Fruit fly (Drosophila melanogaster): ENCODE measurements around the gene Ir85a.
A peak's percentile ranks its signal among the peaks of the same experiment; 100 is the strongest.

Gene Ir85a

dm6 chr3R:8823761-8824499 lies 29.4 kb downstream of the Ir85a start, which contains the start of the genes IscU and CG8379 (continued):
- TF ChIP-seq bbx (GFP tag; IDR thresholded peaks at IDR 0.05; ENCODE audit: partially characterized antibody), result no peak
- TF ChIP-seq croc (GFP tag; conservative IDR thresholded peaks at IDR 0.05), result no peak
- no peak for TF ChIP-seq CG11247 (GFP tag; IDR thresholded peaks at IDR 0.05)
- TF ChIP-seq Bdp1 (GFP tag; optimal IDR thresholded peaks at IDR 0.05), result no peak
- TF ChIP-seq CG11085 (GFP tag; IDR thresholded peaks at IDR 0.05), result no peak
- TF ChIP-seq CG1603 (tag; optimal IDR thresholded peaks at IDR 0.05), result no peak
- peak; percentile 19 for TF ChIP-seq Hand (GFP tag; optimal IDR thresholded peaks at IDR 0.05)
- no peak for TF ChIP-seq CG1832 (GFP tag; optimal IDR thresholded peaks at IDR 0.05)
- no peak for TF ChIP-seq nmo (GFP tag; optimal IDR thresholded peaks at IDR 0.05)
- TF ChIP-seq B-H2 (GFP tag; optimal IDR thresholded peaks at IDR 0.05), result no peak
- TF ChIP-seq hb (GFP tag; IDR thresholded peaks at IDR 0.05; ENCODE audit: partially characterized antibody), result no peak
- TF ChIP-seq CG3726 (GFP tag; IDR thresholded peaks at IDR 0.05), result no peak
- TF ChIP-seq Adf1 (GFP tag; IDR thresholded peaks at IDR 0.05), result no peak
- no peak for TF ChIP-seq fd96Cb (tag; optimal IDR thresholded peaks at IDR 0.05)
- TF ChIP-seq CG8281 (tag; optimal IDR thresholded peaks at IDR 0.05), result no peak
- TF ChIP-seq CG8478 (optimal IDR thresholded peaks at IDR 0.05), result no peak
- no peak for TF ChIP-seq z (GFP tag; IDR thresholded peaks at IDR 0.05)
- TF ChIP-seq Xrp1 (GFP tag; IDR thresholded peaks at IDR 0.05), result no peak
- peak; percentile 53 for TF ChIP-seq CG17829 (tag; optimal IDR thresholded peaks at IDR 0.05)
- TF ChIP-seq Side (GFP tag; optimal IDR thresholded peaks at IDR 0.05), result no peak
- no peak for TF ChIP-seq peb (GFP tag; IDR thresholded peaks at IDR 0.05)
- no peak for TF ChIP-seq CG31388 (GFP tag; optimal IDR thresholded peaks at IDR 0.05)
- TF ChIP-seq CG8290 (GFP tag; optimal IDR thresholded peaks at IDR 0.05), result no peak
- no peak for TF ChIP-seq CG8290 (tag; optimal IDR thresholded peaks at IDR 0.05)
- no peak for TF ChIP-seq ttk (GFP tag; IDR thresholded peaks at IDR 0.05)
- no peak for TF ChIP-seq B-H1 (GFP tag; IDR thresholded peaks at IDR 0.05)
- TF ChIP-seq lbe (GFP tag; optimal IDR thresholded peaks at IDR 0.05), result peak; percentile 39
- TF ChIP-seq CG6854 (GFP tag; optimal IDR thresholded peaks at IDR 0.05), result no peak
- TF ChIP-seq Taf1 (GFP tag; IDR thresholded peaks at IDR 0.05), result no peak
- no peak for TF ChIP-seq p53 (GFP tag; optimal IDR thresholded peaks at IDR 0.05)
- TF ChIP-seq Lim3 (GFP tag; IDR thresholded peaks at IDR 0.05), result no peak
- TF ChIP-seq Ada2b (GFP tag; IDR thresholded peaks at IDR 0.05), result no peak
- TF ChIP-seq ems (GFP tag; optimal IDR thresholded peaks at IDR 0.05), result no peak
- no peak for TF ChIP-seq E2f1 (GFP tag; IDR thresholded peaks at IDR 0.05)
- TF ChIP-seq CG14710 (tag; optimal IDR thresholded peaks at IDR 0.05), result peak; percentile 75
- no peak for TF ChIP-seq twi (tag; optimal IDR thresholded peaks at IDR 0.05)
- peak; percentile 50 for TF ChIP-seq Dref (GFP tag; IDR thresholded peaks at IDR 0.05)
- TF ChIP-seq Opbp (GFP tag; IDR thresholded peaks at IDR 0.05; ENCODE audit: partially characterized antibody), result no peak
- TF ChIP-seq Drgx (GFP tag; IDR thresholded peaks at IDR 0.05), result no peak
- TF ChIP-seq nom (GFP tag; optimal IDR thresholded peaks at IDR 0.05), result no peak
- no peak for TF ChIP-seq sob (GFP tag; IDR thresholded peaks at IDR 0.05)
- no peak for TF ChIP-seq otp (GFP tag; IDR thresholded peaks at IDR 0.05)
- no peak for TF ChIP-seq NK7.1 (GFP tag; optimal IDR thresholded peaks at IDR 0.05)
- TF ChIP-seq fru (optimal IDR thresholded peaks at IDR 0.05), result no peak
- peak; percentile 6 for TF ChIP-seq CG10543 (GFP tag; optimal IDR thresholded peaks at IDR 0.05)
- no peak for TF ChIP-seq Gug (GFP tag; IDR thresholded peaks at IDR 0.05)
- no peak for TF ChIP-seq da (GFP tag; optimal IDR thresholded peaks at IDR 0.05)
- no peak for TF ChIP-seq CG17359 (tag; optimal IDR thresholded peaks at IDR 0.05)
- TF ChIP-seq bsh (GFP tag; optimal IDR thresholded peaks at IDR 0.05), result no peak
- no peak for TF ChIP-seq Nf-YB (GFP tag; optimal IDR thresholded peaks at IDR 0.05)
- TF ChIP-seq hkb (optimal IDR thresholded peaks at IDR 0.05), result no peak
- TF ChIP-seq hkb (GFP tag; IDR thresholded peaks at IDR 0.05), result no peak

Measured in whole organism, embryonic.